Fruit fly (Drosophila melanogaster): ENCODE measurements around the gene Jhbp12.

Gene Jhbp12

DNA sequence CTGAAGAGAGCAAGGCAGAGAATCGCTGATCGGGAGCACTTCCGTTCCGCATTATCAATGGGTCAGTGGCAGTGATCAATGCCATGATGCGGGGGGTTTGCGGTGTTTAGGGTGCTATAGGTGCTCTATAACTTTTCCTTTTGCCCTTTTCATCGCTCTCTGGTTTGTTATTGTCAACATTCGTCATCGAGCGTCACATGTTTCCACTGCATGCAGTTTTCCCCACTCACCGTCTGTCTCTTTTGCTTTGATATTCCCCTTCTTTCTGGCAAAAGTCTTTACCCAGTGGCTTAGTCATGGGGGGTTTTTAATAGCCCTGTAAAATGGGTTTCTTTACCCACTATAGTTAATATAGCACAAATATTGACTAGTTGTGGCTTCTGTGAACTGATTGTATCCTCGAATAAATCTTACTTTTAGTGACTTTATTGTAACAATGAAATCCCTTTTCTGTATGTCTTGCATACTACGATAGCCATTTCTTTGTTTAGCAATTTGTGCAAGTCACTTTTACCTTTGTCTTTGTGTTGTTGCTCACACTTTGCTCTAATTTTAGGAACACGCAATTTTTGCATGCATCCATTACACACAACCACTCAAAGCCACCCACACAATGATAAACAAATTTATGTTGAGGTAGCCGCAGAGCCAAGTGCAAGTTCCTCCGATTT lies 42.3 kb downstream of the Jhbp12 start:
- no peak for TF ChIP-seq CG6854 (GFP tag; optimal IDR thresholded peaks at IDR 0.05)
- no peak for TF ChIP-seq achi (GFP tag; optimal IDR thresholded peaks at IDR 0.05)
- TF ChIP-seq CG8632 (GFP tag; optimal IDR thresholded peaks at IDR 0.05) = no peak
- TF ChIP-seq Smox (GFP tag; optimal IDR thresholded peaks at IDR 0.05) = no peak
- TF ChIP-seq CG11902 (GFP tag; optimal IDR thresholded peaks at IDR 0.05) = no peak
- peak; percentile 7 for TF ChIP-seq Met (GFP tag; optimal IDR thresholded peaks at IDR 0.05)
- TF ChIP-seq Eip78C (GFP tag) = peak; percentile 83
- no peak for TF ChIP-seq lz (GFP tag; optimal IDR thresholded peaks at IDR 0.05)
- no peak for TF ChIP-seq CG1621 (tag; optimal IDR thresholded peaks at IDR 0.05)
- no peak for TF ChIP-seq Blimp-1 (GFP tag; optimal IDR thresholded peaks at IDR 0.05)
- TF ChIP-seq fd59A (GFP tag; optimal IDR thresholded peaks at IDR 0.05) = peak; percentile 11
- peak; percentile 64 for TF ChIP-seq Sox14 (GFP tag; optimal IDR thresholded peaks at IDR 0.05)
- no peak for TF ChIP-seq Sox102F (GFP tag; optimal IDR thresholded peaks at IDR 0.05)
- no peak for TF ChIP-seq Eip75B (GFP tag; optimal IDR thresholded peaks at IDR 0.05)
- TF ChIP-seq svp (GFP tag) = peak; percentile 69
- peak; percentile 6; the same call in 1 of the 2 replicates for TF ChIP-seq CG15336 (GFP tag; IDR thresholded peaks at IDR 0.05)
- no peak for TF ChIP-seq Hr4 (GFP tag; optimal IDR thresholded peaks at IDR 0.05)
- no peak for TF ChIP-seq Hr38 (GFP tag; optimal IDR thresholded peaks at IDR 0.05)
- TF ChIP-seq salr (GFP tag; optimal IDR thresholded peaks at IDR 0.05) = peak in 1 of 2 experiments; percentile 9
- TF ChIP-seq Ets96B (tag; optimal IDR thresholded peaks at IDR 0.05) = no peak
- TF ChIP-seq dac (GFP tag; optimal IDR thresholded peaks at IDR 0.05) = no peak
- peak; percentile 41; the same call in 2 of the 3 replicates for TF ChIP-seq CG6163 (GFP tag; IDR thresholded peaks at IDR 0.05)
- TF ChIP-seq CG11762 (GFP tag; optimal IDR thresholded peaks at IDR 0.05; ENCODE audit: insufficient read depth) = no peak
- no peak for TF ChIP-seq CG3919 (GFP tag; optimal IDR thresholded peaks at IDR 0.05)
- no peak for TF ChIP-seq CG11294 (GFP tag; IDR thresholded peaks at IDR 0.05)

DNA sequence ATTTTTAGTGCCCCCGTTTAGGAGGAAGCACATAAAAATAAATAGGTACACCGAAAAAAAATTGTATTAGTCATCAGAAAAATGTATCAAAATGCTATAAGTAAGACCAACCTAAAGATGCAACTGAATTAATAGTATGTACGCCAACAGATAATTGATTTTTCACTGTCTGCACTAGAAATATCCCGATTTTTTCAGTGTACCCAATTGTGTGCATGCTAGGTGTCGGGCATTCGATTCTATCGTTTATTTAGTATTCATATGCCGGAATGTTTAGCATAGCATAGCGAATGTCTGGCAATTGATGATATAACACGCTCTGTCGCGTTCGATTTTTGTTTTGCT lies 42.8 kb downstream of the Jhbp12 start:
- TF ChIP-seq Lpt (GFP tag; optimal IDR thresholded peaks at IDR 0.05) = peak; percentile 13
- TF ChIP-seq CG4318 (GFP tag; optimal IDR thresholded peaks at IDR 0.05) = peak; percentile 35
- TF ChIP-seq Sox102F (GFP tag; optimal IDR thresholded peaks at IDR 0.05) = no peak
- peak; percentile 45 for TF ChIP-seq CG6792 (GFP tag; optimal IDR thresholded peaks at IDR 0.05)
- no peak for TF ChIP-seq fd85E (GFP tag; optimal IDR thresholded peaks at IDR 0.05)
- TF ChIP-seq CG31627 (GFP tag; optimal IDR thresholded peaks at IDR 0.05) = peak; percentile 66
- no peak for TF ChIP-seq CG9139 (GFP tag; optimal IDR thresholded peaks at IDR 0.05)
- TF ChIP-seq ss (GFP tag; optimal IDR thresholded peaks at IDR 0.05) = no peak
- TF ChIP-seq CG3032 (tag; optimal IDR thresholded peaks at IDR 0.05) = no peak
- peak; percentile 61 for TF ChIP-seq pdm3 (GFP tag; optimal IDR thresholded peaks at IDR 0.05)
- TF ChIP-seq CG8632 (GFP tag; optimal IDR thresholded peaks at IDR 0.05) = peak; percentile 49
- peak; percentile 67 for TF ChIP-seq Hr39 (GFP tag; optimal IDR thresholded peaks at IDR 0.05)
- TF ChIP-seq Hr38 (GFP tag; optimal IDR thresholded peaks at IDR 0.05) = no peak
- peak; percentile 14 for TF ChIP-seq CG1621 (tag; optimal IDR thresholded peaks at IDR 0.05)
- peak in 1 of 2 experiments; percentile 51 for TF ChIP-seq salr (GFP tag; optimal IDR thresholded peaks at IDR 0.05)
- TF ChIP-seq Eip75B (GFP tag; optimal IDR thresholded peaks at IDR 0.05) = peak; percentile 56
- TF ChIP-seq achi (GFP tag; optimal IDR thresholded peaks at IDR 0.05) = peak; percentile 43
- TF ChIP-seq Eip78C (GFP tag) = peak; percentile 83
- TF ChIP-seq svp (GFP tag) = peak; percentile 66
- no peak for TF ChIP-seq CG6854 (GFP tag; optimal IDR thresholded peaks at IDR 0.05)
- TF ChIP-seq CG8119 (GFP tag; IDR thresholded peaks at IDR 0.05) = peak; percentile 75
- TF ChIP-seq vri (GFP tag; optimal IDR thresholded peaks at IDR 0.05) = peak; percentile 56
- peak; percentile 42 for TF ChIP-seq Met (GFP tag; optimal IDR thresholded peaks at IDR 0.05)
- TF ChIP-seq Gug (GFP tag; IDR thresholded peaks at IDR 0.05) = peak; percentile 75
- peak; percentile 15 for TF ChIP-seq dac (GFP tag; optimal IDR thresholded peaks at IDR 0.05)
- peak; percentile 56 for TF ChIP-seq topi (GFP tag; optimal IDR thresholded peaks at IDR 0.05)
- TF ChIP-seq esn (GFP tag; optimal IDR thresholded peaks at IDR 0.05) = peak; percentile 62
- peak; percentile 84 for TF ChIP-seq CG6163 (GFP tag; IDR thresholded peaks at IDR 0.05)
- peak; percentile 60 for TF ChIP-seq OdsH (GFP tag; optimal IDR thresholded peaks at IDR 0.05)
- no peak for TF ChIP-seq CG8319 (GFP tag; optimal IDR thresholded peaks at IDR 0.05)
- peak; percentile 30 for TF ChIP-seq Smox (GFP tag; optimal IDR thresholded peaks at IDR 0.05)
- peak; percentile 8 for TF ChIP-seq CG11762 (GFP tag; optimal IDR thresholded peaks at IDR 0.05; ENCODE audit: insufficient read depth)
- peak; percentile 55 for TF ChIP-seq Sox14 (GFP tag; optimal IDR thresholded peaks at IDR 0.05)
- no peak for TF ChIP-seq CG7368 (GFP tag; optimal IDR thresholded peaks at IDR 0.05)
- peak; percentile 70 for TF ChIP-seq Hr4 (GFP tag; optimal IDR thresholded peaks at IDR 0.05)
- peak; percentile 45 for TF ChIP-seq CG6276 (GFP tag; optimal IDR thresholded peaks at IDR 0.05)
- TF ChIP-seq cyc (GFP tag; optimal IDR thresholded peaks at IDR 0.05) = peak; percentile 39
- TF ChIP-seq CG32006 (GFP tag; optimal IDR thresholded peaks at IDR 0.05) = peak; percentile 59
- peak; percentile 61 for TF ChIP-seq CG3919 (GFP tag; optimal IDR thresholded peaks at IDR 0.05)
- TF ChIP-seq CG16779 (tag; optimal IDR thresholded peaks at IDR 0.05) = no peak
